Fruit fly (Drosophila melanogaster) whole organism, embryonic: Measurements from ENCODE around the gene Cpr92A.

ENCODE experiments used
- Atf3 ChIP-seq: fragments of 200-800 bp; sonication (Bioruptor generic); optimal IDR thresholded peaks from 3 replicates; lab custom pipeline; 2016; ENCODE audit warnings: missing biosample characterization, missing genetic modification characterization
- Awh ChIP-seq: fragments of 200-800 bp; sonication (Bioruptor generic); IDR thresholded peaks from 2 replicates; pipeline ENCODE4, ENCODE4 v1.3.6; 2022; ENCODE audit warnings: missing biosample characterization, missing genetic modification characterization
- Blimp-1 ChIP-seq: fragments of 200-800 bp; sonication (Bioruptor generic); optimal IDR thresholded peaks from 3 replicates; lab custom pipeline; 2018; ENCODE audit warnings: missing biosample characterization, missing genetic modification characterization, mild to moderate bottlenecking, moderate library complexity, missing genetic modification reagents
- CG11695 ChIP-seq: fragments of 200-800 bp; sonication (Bioruptor generic); IDR thresholded peaks from 3 replicates; pipeline ENCODE4 v1.3.6; 2022; ENCODE audit warnings: missing biosample characterization, missing genetic modification characterization
- CG12071 ChIP-seq: fragments of 200-800 bp; sonication (Bioruptor generic); optimal IDR thresholded peaks from 3 replicates; lab custom pipeline; 2018; ENCODE audit warnings: missing biosample characterization, mild to moderate bottlenecking, missing genetic modification characterization
- CG14710 ChIP-seq: fragments of 200-800 bp; sonication (Bioruptor generic); optimal IDR thresholded peaks from 3 replicates; lab custom pipeline; 2019; ENCODE audit warnings: missing biosample characterization, mild to moderate bottlenecking, missing genetic modification characterization, moderate library complexity
- CG17359 ChIP-seq: fragments of 200-800 bp; sonication (Bioruptor generic); optimal IDR thresholded peaks from 3 replicates; lab custom pipeline; 2018; ENCODE audit warnings: missing biosample characterization, mild to moderate bottlenecking, missing genetic modification characterization, moderate library complexity
- CG2129 ChIP-seq: fragments of 200-800 bp; sonication (Bioruptor generic); IDR thresholded peaks from 2 replicates; pipeline ENCODE4 v1.3.6; 2022; ENCODE audit warnings: missing biosample characterization, missing genetic modification characterization; ENCODE audit not compliant: partially characterized antibody
- CG2712 ChIP-seq: fragments of 200-800 bp; optimal IDR thresholded peaks from 3 replicates; lab custom pipeline; 2019; ENCODE audit warnings: missing biosample characterization, mild to moderate bottlenecking, missing genetic modification characterization, moderate library complexity
- CG2875 ChIP-seq: fragments of 200-800 bp; sonication (Bioruptor generic); optimal IDR thresholded peaks from 2 replicates; lab custom pipeline; 2017; ENCODE audit warnings: missing biosample characterization, mild to moderate bottlenecking, missing genetic modification characterization, missing genetic modification reagents
- CG5245 ChIP-seq: fragments of 200-800 bp; sonication (Bioruptor generic); optimal IDR thresholded peaks from 3 replicates; lab custom pipeline; 2016; ENCODE audit warnings: missing biosample characterization, missing genetic modification characterization
- CG6175 ChIP-seq: fragments of 200-800 bp; sonication (Bioruptor generic); IDR thresholded peaks from 3 replicates; pipeline ENCODE4 v1.3.6; 2022; ENCODE audit warnings: missing biosample characterization, missing genetic modification characterization
- CG6254 ChIP-seq: fragments of 200-800 bp; sonication (Bioruptor generic); optimal IDR thresholded peaks from 3 replicates; lab custom pipeline; 2017; ENCODE audit warnings: mild to moderate bottlenecking, missing biosample characterization, missing genetic modification reagents, missing genetic modification characterization
- Dip3 ChIP-seq: fragments of 200-800 bp; sonication (Bioruptor generic); optimal IDR thresholded peaks from 3 replicates; lab custom pipeline; 2016; ENCODE audit warnings: missing biosample characterization, missing genetic modification characterization
- Dll ChIP-seq: fragments of 200-800 bp; sonication (Bioruptor generic); IDR thresholded peaks from 4 replicates; pipeline ENCODE4 v1.3.6; 2022; ENCODE audit warnings: missing biosample characterization, missing genetic modification characterization; ENCODE audit not compliant: partially characterized antibody
- Doc2 ChIP-seq: fragments of 200-800 bp; sonication (Bioruptor generic); IDR thresholded peaks from 2 replicates; pipeline ENCODE4 v1.3.6; 2022; ENCODE audit warnings: missing biosample characterization, missing genetic modification characterization
- Drgx ChIP-seq: fragments of 200-800 bp; sonication (Bioruptor generic); IDR thresholded peaks from 2 replicates; pipeline ENCODE4 v1.3.6; 2022; ENCODE audit warnings: missing biosample characterization, missing genetic modification characterization
- Ets65A ChIP-seq: fragments of 200-800 bp; sonication (Bioruptor generic); peaks from one replicate; lab custom pipeline; 2016; ENCODE audit warnings: missing biosample characterization, missing genetic modification characterization
- HLHmδ ChIP-seq: fragments of 200-800 bp; sonication (Bioruptor generic); optimal IDR thresholded peaks from 2 replicates; lab custom pipeline; 2018; ENCODE audit warnings: missing biosample characterization, mild to moderate bottlenecking, missing genetic modification characterization, moderate library complexity
- Hr39 ChIP-seq: fragments of >200 bp; optimal IDR thresholded peaks from 2 replicates; lab custom pipeline; 2017
- Meics ChIP-seq: fragments of 200-800 bp; sonication (Bioruptor generic); optimal IDR thresholded peaks from 2 replicates; lab custom pipeline; 2017; ENCODE audit warnings: missing biosample characterization, mild to moderate bottlenecking, missing genetic modification characterization
- NFAT ChIP-seq: fragments of 200-800 bp; sonication (Bioruptor generic); IDR thresholded peaks from 2 replicates; pipeline ENCODE4 v1.3.6; 2022; ENCODE audit warnings: missing biosample characterization, missing genetic modification characterization
- Ravus ChIP-seq: fragments of 200-800 bp; sonication (Bioruptor generic); IDR thresholded peaks from 2 replicates; pipeline ENCODE4 v1.3.6; 2022; ENCODE audit warnings: missing biosample characterization, missing genetic modification characterization
- Sry-δ ChIP-seq: fragments of 200-800 bp; sonication (Bioruptor generic); optimal IDR thresholded peaks from 2 replicates; lab custom pipeline; 2016; ENCODE audit warnings: missing biosample characterization, missing genetic modification characterization
- Xrp1 ChIP-seq: fragments of 200-800 bp; sonication (Bioruptor generic); IDR thresholded peaks from 2 replicates; pipeline ENCODE4 v1.3.6; 2022; ENCODE audit warnings: missing biosample characterization, missing genetic modification characterization
- ara ChIP-seq: fragments of 200-800 bp; sonication (Bioruptor generic); IDR thresholded peaks from 2 replicates; pipeline ENCODE4 v1.3.6; 2022; ENCODE audit warnings: missing biosample characterization, missing genetic modification characterization
- ash1 ChIP-seq: fragments of 200-800 bp; sonication (Bioruptor generic); optimal IDR thresholded peaks from 2 replicates; lab custom pipeline; 2018; ENCODE audit warnings: missing biosample characterization, mild to moderate bottlenecking, missing genetic modification characterization
- crol ChIP-seq: fragments of 200-800 bp; sonication (Bioruptor generic); IDR thresholded peaks from 2 replicates; pipeline ENCODE4 v1.3.6; 2022; ENCODE audit warnings: missing biosample characterization, missing genetic modification characterization
- ems ChIP-seq: fragments of 200-800 bp; sonication (Bioruptor generic); optimal IDR thresholded peaks from 3 replicates; lab custom pipeline; 2016; ENCODE audit warnings: missing biosample characterization, missing genetic modification characterization
- ewg ChIP-seq: fragments of 200-800 bp; sonication (Bioruptor generic); optimal IDR thresholded peaks from 3 replicates; lab custom pipeline; 2017; ENCODE audit warnings: mild to moderate bottlenecking, missing biosample characterization, missing genetic modification reagents, missing genetic modification characterization
- fu2 ChIP-seq: fragments of 200-800 bp; sonication (Bioruptor generic); optimal IDR thresholded peaks from 2 replicates; lab custom pipeline; 2016; ENCODE audit warnings: missing biosample characterization, missing genetic modification characterization
- gem ChIP-seq: fragments of 200-800 bp; sonication (Bioruptor generic); optimal IDR thresholded peaks from 2 replicates; lab custom pipeline; 2019; ENCODE audit warnings: missing biosample characterization, mild to moderate bottlenecking, missing genetic modification characterization, moderate library complexity
- gsb ChIP-seq: fragments of 200-800 bp; sonication (Bioruptor generic); IDR thresholded peaks from 2 replicates; pipeline ENCODE4 v1.3.6; 2022; ENCODE audit warnings: missing biosample characterization, missing genetic modification characterization
- kah ChIP-seq: fragments of 200-800 bp; sonication (Bioruptor generic); optimal IDR thresholded peaks from 2 replicates; lab custom pipeline; 2018; ENCODE audit warnings: missing biosample characterization, mild to moderate bottlenecking, missing genetic modification characterization
- kni ChIP-seq: fragments of 200-800 bp; sonication (Bioruptor generic); optimal IDR thresholded peaks from 3 replicates; lab custom pipeline; 2017; ENCODE audit warnings: mild to moderate bottlenecking, missing biosample characterization, missing genetic modification reagents, missing genetic modification characterization
- knrl ChIP-seq: fragments of 200-800 bp; sonication (Bioruptor generic); IDR thresholded peaks from 3 replicates; pipeline ENCODE4 v1.3.6; 2022; ENCODE audit warnings: missing biosample characterization, missing genetic modification characterization; ENCODE audit not compliant: partially characterized antibody
- lola ChIP-seq, 3 experiments: fragments of >200 bp in 2 of 3; fragments of 200-800 bp in 1 of 3; sonication (Bioruptor generic) in 1 of 3; optimal IDR thresholded peaks; 2 replicates each; lab custom pipeline; 2017 to 2019; ENCODE audit warnings: missing biosample characterization in 3 of 3, missing genetic modification characterization in 3 of 3, mild to moderate bottlenecking in 1 of 3, moderate library complexity in 1 of 3
- org-1 ChIP-seq: fragments of 200-800 bp; sonication (Bioruptor generic); optimal IDR thresholded peaks from 2 replicates; lab custom pipeline; 2017; ENCODE audit warnings: missing biosample characterization, missing genetic modification characterization
- row ChIP-seq: fragments of 200-800 bp; sonication (Bioruptor generic); IDR thresholded peaks from 3 replicates; pipeline ENCODE4 v1.3.6; 2022; ENCODE audit warnings: missing biosample characterization, missing genetic modification characterization
- sens ChIP-seq: fragments of 200-800 bp; sonication (Bioruptor generic); peaks from one replicate; lab custom pipeline; 2016; ENCODE audit warnings: missing biosample characterization, missing genetic modification characterization
- seq ChIP-seq: fragments of 200-800 bp; sonication (Bioruptor generic); IDR thresholded peaks from 2 replicates; pipeline ENCODE4 v1.3.6; 2022; ENCODE audit warnings: missing biosample characterization, missing genetic modification characterization
- sna ChIP-seq: fragments of 200-800 bp; sonication (Bioruptor generic); IDR thresholded peaks from 2 replicates; pipeline ENCODE4 v1.3.6; 2022; ENCODE audit warnings: missing biosample characterization, missing genetic modification characterization; ENCODE audit not compliant: partially characterized antibody
- sob ChIP-seq: fragments of 200-800 bp; sonication (Bioruptor generic); IDR thresholded peaks from 2 replicates; pipeline ENCODE4 v1.3.6; 2022; ENCODE audit warnings: missing biosample characterization, missing genetic modification characterization
- ssp ChIP-seq: fragments of 200-800 bp; sonication (Bioruptor generic); IDR thresholded peaks from 2 replicates; pipeline ENCODE4 v1.3.6; 2022; ENCODE audit warnings: missing biosample characterization, missing genetic modification characterization
- tin ChIP-seq: fragments of 200-800 bp; sonication (Bioruptor generic); optimal IDR thresholded peaks from 3 replicates; lab custom pipeline; 2016; ENCODE audit warnings: missing biosample characterization, missing genetic modification characterization
- tio ChIP-seq: fragments of 200-800 bp; sonication (Bioruptor generic); optimal IDR thresholded peaks from 2 replicates; lab custom pipeline; 2017; ENCODE audit warnings: missing biosample characterization, missing genetic modification characterization, inconsistent platforms
- ttk ChIP-seq: fragments of 200-800 bp; sonication (Bioruptor generic); IDR thresholded peaks from 2 replicates; pipeline ENCODE4 v2.1.2; 2022; ENCODE audit warnings: missing biosample characterization, missing genetic modification characterization
- unpg ChIP-seq: fragments of 200-800 bp; sonication (Bioruptor generic); optimal IDR thresholded peaks from 3 replicates; lab custom pipeline; 2018; ENCODE audit warnings: missing biosample characterization, mild to moderate bottlenecking, missing genetic modification characterization, moderate library complexity
- vvl ChIP-seq: fragments of 200-800 bp; sonication (Bioruptor generic); IDR thresholded peaks from 2 replicates; pipeline ENCODE4 v1.3.6; 2022; ENCODE audit warnings: missing biosample characterization, missing genetic modification characterization
- zfh1 ChIP-seq: fragments of 200-800 bp; sonication (Bioruptor generic); IDR thresholded peaks from 3 replicates; pipeline ENCODE4 v1.3.6; 2022; ENCODE audit warnings: missing biosample characterization, missing genetic modification characterization

Cpr92A gene

DNA sequence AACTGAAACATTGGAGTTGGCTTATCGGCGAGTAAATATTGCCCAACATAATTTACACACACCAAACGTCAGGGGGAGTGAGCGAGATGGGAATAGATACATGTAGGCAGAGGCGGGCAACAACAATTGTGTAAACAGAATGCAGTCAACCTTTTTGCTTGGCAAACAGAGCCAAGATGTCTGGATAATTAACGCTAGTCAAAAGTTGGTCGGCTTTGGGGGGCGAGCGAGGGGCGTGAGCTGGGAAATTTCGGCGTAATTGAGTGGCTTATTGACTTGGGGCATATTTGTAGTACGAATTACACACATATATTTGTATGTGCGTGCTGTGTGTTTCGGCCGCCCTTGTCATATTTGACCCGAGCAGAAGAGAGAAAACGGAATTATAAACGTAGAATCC is 13.9 kb downstream of the Cpr92A start (continued):
- peak; percentile 73 for TF ChIP-seq kah (GFP tag; lab: Kevin White, UChicago)
- TF ChIP-seq CG2712 (tag; lab: Kevin White, UChicago): peak; percentile 86
- peak; percentile 80 for TF ChIP-seq zfh1 (GFP tag; lab: Robert Waterston, UW)
- no peak for TF ChIP-seq CG6175 (GFP tag; lab: Robert Waterston, UW)
- peak; percentile 90 for TF ChIP-seq CG6254 (GFP tag; lab: Kevin White, UChicago)
- peak; percentile 94 for TF ChIP-seq CG14710 (tag; lab: Kevin White, UChicago)
- TF ChIP-seq Meics (GFP tag; lab: Kevin White, UChicago): peak; percentile 75
- TF ChIP-seq ash1: peak; percentile 29
- peak; percentile 77 for TF ChIP-seq tio (GFP tag; lab: Kevin White, UChicago)
- TF ChIP-seq HLHmδ (GFP tag; lab: Kevin White, UChicago): peak; percentile 98
- peak; percentile 84 for TF ChIP-seq CG17359 (tag; lab: Kevin White, UChicago)
- no peak for TF ChIP-seq NFAT
- TF ChIP-seq CG12071 (GFP tag; lab: Kevin White, UChicago): peak; percentile 93
- TF ChIP-seq Atf3: peak; percentile 80
- TF ChIP-seq gsb (GFP tag; lab: Robert Waterston, UW): no peak
- TF ChIP-seq seq: peak; percentile 71
- peak; percentile 24 for TF ChIP-seq fu2 (GFP tag; lab: Kevin White, UChicago)
- no peak for TF ChIP-seq Ravus (GFP tag; lab: Robert Waterston, UW)
- no peak for TF ChIP-seq Hr39
- peak; percentile 69 for TF ChIP-seq ewg (GFP tag; lab: Kevin White, UChicago)
- TF ChIP-seq ttk (GFP tag; lab: Robert Waterston, UW): peak; percentile 27; the same call in 1 of the 2 replicates
- no peak for TF ChIP-seq sna (GFP tag; lab: Robert Waterston, UW)
- 0 out of 2 replicates have a peak, but pooled peaks have one; percentile 42 for TF ChIP-seq Doc2 (GFP tag; lab: Robert Waterston, UW)
- peak; percentile 57 for TF ChIP-seq ems (GFP tag; lab: Kevin White, UChicago)
- no peak; the same call in none of the 2 replicates for TF ChIP-seq Awh (GFP tag; lab: Robert Waterston, UW)
- peak; percentile 56 for TF ChIP-seq sob
- peak; percentile 99 for TF ChIP-seq kni (GFP tag; lab: Kevin White, UChicago)
- TF ChIP-seq org-1 (GFP tag; lab: Kevin White, UChicago): peak; percentile 91
- peak; percentile 86 for TF ChIP-seq Blimp-1 (GFP tag; lab: Kevin White, UChicago)
- TF ChIP-seq, all 482 proteins: peak for 346

DNA sequence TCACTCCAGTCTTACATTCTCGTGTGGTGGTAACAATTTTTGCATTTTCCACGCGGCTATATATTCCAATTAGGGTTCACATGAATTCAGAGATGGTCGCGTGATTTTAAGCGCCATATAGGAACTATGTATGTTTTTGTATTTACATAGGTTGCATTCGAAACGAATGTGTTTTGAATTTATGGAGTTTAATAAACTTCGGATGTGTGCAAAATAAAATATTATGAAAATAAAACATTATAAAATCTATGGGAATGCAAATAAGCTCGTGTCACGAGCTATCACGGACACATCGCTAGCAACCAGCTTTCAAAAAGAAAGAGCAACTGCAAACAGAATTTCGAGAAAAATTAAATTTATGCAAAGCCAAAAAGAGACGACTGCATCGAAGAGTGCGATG is 15.4 kb downstream of the Cpr92A start:
- TF ChIP-seq Sry-δ (GFP tag; lab: Kevin White, UChicago) (peak; percentile 1), knrl (peak; percentile 52; the same call in 2 of the 3 replicates), ssp (GFP tag; lab: Robert Waterston, UW) (no peak), Xrp1 (peak; percentile 34; the same call in 1 of the 2 replicates), CG5245 (GFP tag; lab: Kevin White, UChicago) (no peak), zfh1 (GFP tag; lab: Robert Waterston, UW) (peak; percentile 56; the same call in 2 of the 3 replicates), tio (GFP tag; lab: Kevin White, UChicago) (no peak), vvl (GFP tag; lab: Robert Waterston, UW) (peak; percentile 7; the same call in 1 of the 2 replicates), Dip3 (GFP tag; lab: Kevin White, UChicago) (no peak), unpg (GFP tag; lab: Kevin White, UChicago) (peak; percentile 3), CG11695 (GFP tag; lab: Robert Waterston, UW) (0 out of 3 replicates have a peak, but pooled peaks have one; percentile 10), Drgx (GFP tag; lab: Robert Waterston, UW) (0 out of 2 replicates have a peak, but pooled peaks have one; percentile 10), CG2875 (GFP tag; lab: Kevin White, UChicago) (no peak), gem (tag; lab: Kevin White, UChicago) (peak; percentile 45), row (GFP tag; lab: Robert Waterston, UW) (peak; percentile 48), CG2712 (tag; lab: Kevin White, UChicago) (peak; percentile 40), CG2129 (GFP tag; lab: Robert Waterston, UW) (0 out of 2 replicates have a peak, but pooled peaks have one; percentile 30), Dll (GFP tag; lab: Robert Waterston, UW) (peak; percentile 81), ara (peak; percentile 24; the same call in 1 of the 2 replicates), lola (GFP tag; optimal IDR thresholded peaks at IDR 0.05; lab: Kevin White, UChicago) (peak in 1 of 3 experiments; percentile 17), crol (GFP tag; lab: Robert Waterston, UW) (no peak), sens (GFP tag; lab: Kevin White, UChicago) (peak; percentile 69), Ets65A (GFP tag; lab: Kevin White, UChicago) (peak; percentile 56), sob (no peak), tin (GFP tag; lab: Kevin White, UChicago) (no peak)
